Fruit fly (Drosophila melanogaster) whole organism, embryonic: ENCODE results near the gene Hrb27C.

Source experiments
- Asciz ChIP-seq: fragments of 200-800 bp; sonication (Bioruptor generic); optimal IDR thresholded peaks from 2 replicates; lab custom pipeline; 2017; ENCODE audit warnings: missing biosample characterization, mild to moderate bottlenecking, missing genetic modification characterization, missing genetic modification reagents
- BEAF-32 ChIP-seq: fragments of 200-800 bp; sonication (Bioruptor generic); optimal IDR thresholded peaks from 3 replicates; lab custom pipeline; 2017; ENCODE audit warnings: missing biosample characterization, missing genetic modification characterization, mild to moderate bottlenecking, moderate library complexity, missing genetic modification reagents
- C15 ChIP-seq: fragments of 200-800 bp; sonication (Bioruptor generic); IDR thresholded peaks from 3 replicates; pipeline ENCODE4 v1.3.6; 2022; ENCODE audit warnings: missing biosample characterization, missing genetic modification characterization
- CG11456 ChIP-seq: fragments of 200-800 bp; sonication (Bioruptor generic); IDR thresholded peaks from 3 replicates; pipeline ENCODE4 v1.3.6; 2022; ENCODE audit warnings: missing biosample characterization, missing genetic modification characterization
- CG12391 ChIP-seq: fragments of 200-800 bp; sonication (Bioruptor generic); optimal IDR thresholded peaks from 3 replicates; lab custom pipeline; 2018; ENCODE audit warnings: missing biosample characterization, mild to moderate bottlenecking, missing genetic modification characterization, moderate library complexity
- CG12659 ChIP-seq: fragments of 200-800 bp; sonication (Bioruptor generic); optimal IDR thresholded peaks from 3 replicates; lab custom pipeline; 2017; ENCODE audit warnings: mild to moderate bottlenecking, missing biosample characterization, missing genetic modification reagents, missing genetic modification characterization
- CG12744 ChIP-seq: fragments of 200-800 bp; sonication (Bioruptor generic); optimal IDR thresholded peaks from 2 replicates; lab custom pipeline; 2016; ENCODE audit warnings: missing biosample characterization, missing genetic modification characterization
- CG13287 ChIP-seq: fragments of 200-800 bp; sonication (Bioruptor generic); IDR thresholded peaks from 2 replicates; pipeline ENCODE4 v1.3.6; 2022; ENCODE audit warnings: missing biosample characterization, missing genetic modification characterization; ENCODE audit not compliant: partially characterized antibody
- CG15601 ChIP-seq: fragments of 200-800 bp; sonication (Bioruptor generic); optimal IDR thresholded peaks from 3 replicates; lab custom pipeline; 2019; ENCODE audit warnings: missing biosample characterization, mild to moderate bottlenecking, missing genetic modification characterization, moderate library complexity
- CG17186 ChIP-seq: fragments of 200-800 bp; sonication (Bioruptor generic); optimal IDR thresholded peaks from 3 replicates; lab custom pipeline; 2017; ENCODE audit warnings: missing biosample characterization, missing genetic modification reagents, missing genetic modification characterization
- CG18764 ChIP-seq: fragments of 200-800 bp; sonication (Bioruptor generic); optimal IDR thresholded peaks from 3 replicates; lab custom pipeline; 2016; ENCODE audit warnings: missing biosample characterization, missing genetic modification characterization
- CG2116 ChIP-seq: fragments of 200-800 bp; sonication (Bioruptor generic); optimal IDR thresholded peaks from 3 replicates; lab custom pipeline; 2018; ENCODE audit warnings: missing biosample characterization, mild to moderate bottlenecking, missing genetic modification characterization
- CG2129 ChIP-seq: fragments of 200-800 bp; sonication (Bioruptor generic); IDR thresholded peaks from 2 replicates; pipeline ENCODE4 v1.3.6; 2022; ENCODE audit warnings: missing biosample characterization, missing genetic modification characterization; ENCODE audit not compliant: partially characterized antibody
- CG2712 ChIP-seq: fragments of 200-800 bp; optimal IDR thresholded peaks from 3 replicates; lab custom pipeline; 2019; ENCODE audit warnings: missing biosample characterization, mild to moderate bottlenecking, missing genetic modification characterization, moderate library complexity
- CG32767 ChIP-seq: fragments of 200-800 bp; sonication (Bioruptor generic); IDR thresholded peaks from 2 replicates; pipeline ENCODE4 v1.3.6; 2022; ENCODE audit warnings: missing biosample characterization, missing genetic modification characterization
- CG33557 ChIP-seq: fragments of 200-800 bp; sonication (Bioruptor generic); optimal IDR thresholded peaks from 2 replicates; lab custom pipeline; 2019; ENCODE audit warnings: missing biosample characterization, mild to moderate bottlenecking, missing genetic modification characterization, moderate library complexity
- CG43689 ChIP-seq: fragments of 200-800 bp; sonication (Bioruptor generic); IDR thresholded peaks from 2 replicates; pipeline ENCODE4 v1.3.6; 2022; ENCODE audit warnings: missing biosample characterization, missing genetic modification characterization
- CG4404 ChIP-seq: fragments of 200-800 bp; sonication (Bioruptor generic); IDR thresholded peaks from 2 replicates; pipeline ENCODE4 v1.3.6; 2022; ENCODE audit warnings: missing biosample characterization, missing genetic modification characterization
- CG4424 ChIP-seq: fragments of 200-800 bp; sonication (Bioruptor generic); optimal IDR thresholded peaks from 3 replicates; lab custom pipeline; 2016; ENCODE audit warnings: missing biosample characterization, missing genetic modification characterization
- CG4617 ChIP-seq: fragments of 200-800 bp; sonication (Bioruptor generic); optimal IDR thresholded peaks from 3 replicates; lab custom pipeline; 2016; ENCODE audit warnings: missing biosample characterization, missing genetic modification characterization, borderline replicate concordance
- CG4707 ChIP-seq: fragments of 200-800 bp; sonication (Bioruptor generic); optimal IDR thresholded peaks from 2 replicates; lab custom pipeline; 2018; ENCODE audit warnings: missing biosample characterization, mild to moderate bottlenecking, missing genetic modification characterization, moderate library complexity
- CG8924 ChIP-seq: fragments of 200-800 bp; optimal IDR thresholded peaks from 3 replicates; lab custom pipeline; 2019; ENCODE audit warnings: missing biosample characterization, mild to moderate bottlenecking, missing genetic modification characterization, moderate library complexity
- CG9797 ChIP-seq: fragments of 200-800 bp; sonication (Bioruptor generic); optimal IDR thresholded peaks from 3 replicates; lab custom pipeline; 2018; ENCODE audit warnings: missing biosample characterization, mild to moderate bottlenecking, missing genetic modification characterization
- CHES-1-like ChIP-seq: fragments of 200-800 bp; sonication (Bioruptor generic); optimal IDR thresholded peaks from 2 replicates; lab custom pipeline; 2016; ENCODE audit warnings: missing biosample characterization, missing genetic modification characterization
- Deaf1 ChIP-seq: fragments of 200-800 bp; optimal IDR thresholded peaks from 3 replicates; lab custom pipeline; 2019; ENCODE audit warnings: missing biosample characterization, mild to moderate bottlenecking, missing genetic modification characterization, moderate library complexity
- Dp ChIP-seq: fragments of 200-800 bp; sonication (Bioruptor generic); optimal IDR thresholded peaks from 2 replicates; lab custom pipeline; 2018; ENCODE audit warnings: missing biosample characterization, mild to moderate bottlenecking, missing genetic modification characterization, moderate library complexity
- Fer1 ChIP-seq: fragments of 200-800 bp; sonication (Bioruptor generic); optimal IDR thresholded peaks from 2 replicates; lab custom pipeline; 2017; ENCODE audit warnings: missing biosample characterization, mild to moderate bottlenecking, missing genetic modification characterization
- Hr3 ChIP-seq: fragments of 200-800 bp; sonication (Bioruptor generic); optimal IDR thresholded peaks from 3 replicates; lab custom pipeline; 2016; ENCODE audit warnings: missing biosample characterization, missing genetic modification characterization
- MESR4 ChIP-seq: fragments of 200-800 bp; sonication (Bioruptor generic); optimal IDR thresholded peaks from 2 replicates; lab custom pipeline; 2018; ENCODE audit warnings: missing biosample characterization, mild to moderate bottlenecking, missing genetic modification characterization, moderate library complexity
- Med ChIP-seq: fragments of 200-800 bp; sonication (Bioruptor generic); peaks from one replicate; lab custom pipeline; 2016; ENCODE audit warnings: missing biosample characterization, missing genetic modification characterization, mild to moderate bottlenecking, inconsistent platforms, moderate library complexity
- NC2β ChIP-seq: fragments of 200-800 bp; sonication (Bioruptor generic); optimal IDR thresholded peaks from 2 replicates; lab custom pipeline; 2016; ENCODE audit warnings: missing biosample characterization, missing genetic modification characterization
- Oaz ChIP-seq: fragments of 200-800 bp; sonication (Bioruptor generic); IDR thresholded peaks from 2 replicates; pipeline ENCODE4 v1.3.6; 2022; ENCODE audit warnings: missing biosample characterization, missing genetic modification characterization
- Scr ChIP-seq: fragments of 200-800 bp; sonication (Bioruptor generic); IDR thresholded peaks from 2 replicates; pipeline ENCODE4 v1.3.6; 2022; ENCODE audit warnings: missing biosample characterization, missing genetic modification characterization; ENCODE audit not compliant: partially characterized antibody
- Sin3A ChIP-seq: fragments of >200 bp; optimal IDR thresholded peaks from 2 replicates; lab custom pipeline; 2018
- Sry-β ChIP-seq: fragments of 200-800 bp; sonication (Bioruptor generic); optimal IDR thresholded peaks from 2 replicates; lab custom pipeline; 2018; ENCODE audit warnings: missing biosample characterization, mild to moderate bottlenecking, missing genetic modification characterization, moderate library complexity
- Trl ChIP-seq, 3 experiments: fragments of >200 bp in 2 of 3; fragments of 200-800 bp in 1 of 3; sonication (Bioruptor generic) in 1 of 3; optimal IDR thresholded peaks; 2 replicates in 1 of 3; 3 replicates in 2 of 3; lab custom pipeline; 2016 to 2017; ENCODE audit warnings: missing biosample characterization in 1 of 3, missing genetic modification characterization in 1 of 3
- bigmax ChIP-seq: fragments of 200-800 bp; sonication (Bioruptor generic); optimal IDR thresholded peaks from 2 replicates; lab custom pipeline; 2018; ENCODE audit warnings: missing biosample characterization, mild to moderate bottlenecking, missing genetic modification characterization
- cg ChIP-seq: fragments of 200-800 bp; sonication (Bioruptor generic); optimal IDR thresholded peaks from 3 replicates; lab custom pipeline; 2019; ENCODE audit warnings: missing biosample characterization, mild to moderate bottlenecking, missing genetic modification characterization, moderate library complexity
- dmrt11E ChIP-seq: fragments of 200-800 bp; sonication (Bioruptor generic); optimal IDR thresholded peaks from 3 replicates; lab custom pipeline; 2018; ENCODE audit warnings: missing biosample characterization, mild to moderate bottlenecking, missing genetic modification characterization, moderate library complexity
- dysf ChIP-seq: fragments of 200-800 bp; sonication (Bioruptor generic); IDR thresholded peaks from 3 replicates; pipeline ENCODE4 v1.3.6; 2022; ENCODE audit warnings: missing biosample characterization, missing genetic modification characterization
- ewg ChIP-seq: fragments of 200-800 bp; sonication (Bioruptor generic); optimal IDR thresholded peaks from 3 replicates; lab custom pipeline; 2017; ENCODE audit warnings: mild to moderate bottlenecking, missing biosample characterization, missing genetic modification reagents, missing genetic modification characterization
- gfzf ChIP-seq: fragments of 200-800 bp; sonication (Bioruptor generic); optimal IDR thresholded peaks from 2 replicates; lab custom pipeline; 2016; ENCODE audit warnings: missing biosample characterization, mild to moderate bottlenecking, missing genetic modification characterization, moderate library complexity
- jing ChIP-seq: fragments of 200-800 bp; sonication (Bioruptor generic); optimal IDR thresholded peaks from 2 replicates; lab custom pipeline; 2018; ENCODE audit warnings: missing biosample characterization, mild to moderate bottlenecking, missing genetic modification characterization
- lilli ChIP-seq: fragments of 200-800 bp; sonication (Bioruptor generic); optimal IDR thresholded peaks from 3 replicates; lab custom pipeline; 2016; ENCODE audit warnings: missing biosample characterization, missing genetic modification characterization
- maf-S ChIP-seq: fragments of 200-800 bp; sonication (Bioruptor generic); optimal IDR thresholded peaks from 2 replicates; lab custom pipeline; 2016; ENCODE audit warnings: missing biosample characterization, missing genetic modification characterization
- pzg ChIP-seq: fragments of 200-800 bp; sonication (Bioruptor generic); optimal IDR thresholded peaks from 3 replicates; lab custom pipeline; 2018; ENCODE audit warnings: missing biosample characterization, mild to moderate bottlenecking, missing genetic modification characterization, moderate library complexity
- row ChIP-seq: fragments of 200-800 bp; sonication (Bioruptor generic); IDR thresholded peaks from 3 replicates; pipeline ENCODE4 v1.3.6; 2022; ENCODE audit warnings: missing biosample characterization, missing genetic modification characterization
- sd ChIP-seq: fragments of 200-800 bp; sonication (Bioruptor generic); optimal IDR thresholded peaks from 3 replicates; lab custom pipeline; 2018; ENCODE audit warnings: missing biosample characterization, mild to moderate bottlenecking, missing genetic modification characterization, moderate library complexity
- sens ChIP-seq: fragments of 200-800 bp; sonication (Bioruptor generic); peaks from one replicate; lab custom pipeline; 2016; ENCODE audit warnings: missing biosample characterization, missing genetic modification characterization
- zf30C ChIP-seq: fragments of 200-800 bp; sonication (Bioruptor generic); optimal IDR thresholded peaks from 3 replicates; lab custom pipeline; 2018; ENCODE audit warnings: missing biosample characterization, mild to moderate bottlenecking, missing genetic modification characterization

Hrb27C gene

dm6 chr2L:6907761-6908160 is 12.7 kb upstream of the Hrb27C start, which contains the start of the genes Polr1F and Rat1 (continued):
- TF ChIP-seq BEAF-32, result peak; percentile 42
- TF ChIP-seq CG33557, result peak; percentile 48
- TF ChIP-seq CG4424, result peak; percentile 19
- TF ChIP-seq Asciz, result no peak
- TF ChIP-seq CG43689 (GFP tag; lab: Robert Waterston, UW), result no peak
- no peak for TF ChIP-seq CG4707 (GFP tag; lab: Kevin White, UChicago)
- peak; percentile 29 for TF ChIP-seq dmrt11E (tag; lab: Kevin White, UChicago)
- no peak for TF ChIP-seq CG32767 (GFP tag; lab: Robert Waterston, UW)
- TF ChIP-seq pzg (GFP tag; lab: Kevin White, UChicago), result peak; percentile 77
- TF ChIP-seq Sry-β (GFP tag; lab: Kevin White, UChicago), result peak; percentile 94
- TF ChIP-seq Fer1 (GFP tag; lab: Kevin White, UChicago), result peak; percentile 29
- no peak for TF ChIP-seq Trl (optimal IDR thresholded peaks at IDR 0.05; lab: Kevin White, UChicago)
- peak; percentile 30 for TF ChIP-seq Trl (GFP tag; optimal IDR thresholded peaks at IDR 0.05; lab: Kevin White, UChicago)
- peak; percentile 32 for TF ChIP-seq cg
- no peak for TF ChIP-seq dysf (GFP tag; lab: Robert Waterston, UW)
- TF ChIP-seq Hr3 (GFP tag; lab: Kevin White, UChicago), result peak; percentile 13
- no peak for TF ChIP-seq Oaz (GFP tag; lab: Robert Waterston, UW)
- TF ChIP-seq Deaf1, result no peak
- TF ChIP-seq lilli (GFP tag; lab: Kevin White, UChicago), result peak; percentile 62
- no peak for TF ChIP-seq zf30C (GFP tag; lab: Kevin White, UChicago)
- TF ChIP-seq CG4404, result no peak
- TF ChIP-seq CG2129 (GFP tag; lab: Robert Waterston, UW), result no peak
- TF ChIP-seq CG11456 (GFP tag; lab: Robert Waterston, UW), result no peak
- no peak for TF ChIP-seq CG18764 (GFP tag; lab: Kevin White, UChicago)
- peak; percentile 93 for TF ChIP-seq sens
- peak; percentile 39 for TF ChIP-seq CG8924 (tag; lab: Kevin White, UChicago)
- TF ChIP-seq Scr (GFP tag; lab: Robert Waterston, UW), result no peak

dm6 chr2L:6913964-6914363 is 6.5 kb upstream of the Hrb27C start, which contains the start of gene Wee1:
Gene Wee1 (minus strand): TSS chr2L:6914138.
- TF ChIP-seq CG2712 (peak; percentile 21), CG17186 (peak; percentile 65), CG12744 (no peak), sd (tag; lab: Kevin White, UChicago) (peak; percentile 95), row (GFP tag; lab: Robert Waterston, UW) (peak; percentile 50; the same call in 1 of the 3 replicates), CG13287 (GFP tag; lab: Robert Waterston, UW) (peak; percentile 32; the same call in 1 of the 2 replicates), NC2β (GFP tag; lab: Kevin White, UChicago) (peak; percentile 8), maf-S (GFP tag; lab: Kevin White, UChicago) (no peak), sens (peak; percentile 55), Dp (peak; percentile 95), C15 (GFP tag; lab: Robert Waterston, UW) (no peak), ewg (GFP tag; lab: Kevin White, UChicago) (peak; percentile 25), pzg (GFP tag; lab: Kevin White, UChicago) (peak; percentile 96), CG4617 (GFP tag; lab: Kevin White, UChicago) (peak; percentile 78), CG12391 (peak; percentile 39), MESR4 (GFP tag; lab: Kevin White, UChicago) (peak; percentile 59), gfzf (GFP tag; lab: Kevin White, UChicago) (peak; percentile 98), CG2116 (GFP tag; lab: Kevin White, UChicago) (peak; percentile 63), CHES-1-like (peak; percentile 66), Med (GFP tag; lab: Kevin White, UChicago) (peak; percentile 69), CG15601 (tag; lab: Kevin White, UChicago) (peak; percentile 13), Sin3A (peak; percentile 23), CG12659 (GFP tag; lab: Kevin White, UChicago) (peak; percentile 72), bigmax (GFP tag; lab: Kevin White, UChicago) (peak; percentile 59), CG9797 (peak; percentile 98), jing (GFP tag; lab: Kevin White, UChicago) (no peak)
